In the genomic region with DNA sequence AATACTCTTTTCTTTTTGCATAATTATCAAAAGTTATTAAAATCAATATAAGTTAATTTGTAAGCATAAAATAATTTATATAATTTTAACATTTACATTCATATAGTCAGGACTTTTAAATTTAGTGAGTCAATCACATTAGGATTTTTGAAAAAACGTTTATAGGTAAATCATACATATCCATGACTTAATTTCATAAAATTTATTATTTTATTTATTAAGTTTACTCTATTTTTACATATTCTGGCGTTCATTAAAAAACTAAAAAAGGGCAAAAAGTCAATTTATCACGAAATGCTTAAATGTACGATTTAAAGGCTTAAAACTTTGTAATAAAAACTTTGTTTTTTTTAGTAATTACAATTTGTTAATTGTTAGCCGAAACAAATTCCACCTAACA, we compare ENCODE assay signal across 1 fruit fly cellular context.
TF ChIP-seq lines count a peak whose summit lies in the region.

No protein-coding gene starts in this region.

TF ChIP-seq in whole organism, embryonic, 481 proteins besides CTCF, POLR2A, EP300 and RAD21 (continued from another document):
- TF ChIP-seq gro (GFP tag; optimal IDR thresholded peaks at IDR 0.05; lab: Kevin White, UChicago) = no peak
- no peak for TF ChIP-seq CG8924 (tag; optimal IDR thresholded peaks at IDR 0.05; lab: Kevin White, UChicago)
- no peak for TF ChIP-seq eyg (GFP tag; optimal IDR thresholded peaks at IDR 0.05; lab: Kevin White, UChicago)
- TF ChIP-seq CG1792 (GFP tag; optimal IDR thresholded peaks at IDR 0.05; lab: Kevin White, UChicago) = no peak
- no peak for TF ChIP-seq odd (GFP tag; optimal IDR thresholded peaks at IDR 0.05; lab: Kevin White, UChicago)
- TF ChIP-seq sim (GFP tag; IDR thresholded peaks at IDR 0.05; lab: Robert Waterston, UW) = no peak
- no peak for TF ChIP-seq sqz (GFP tag; optimal IDR thresholded peaks at IDR 0.05; lab: Kevin White, UChicago)
- TF ChIP-seq CG16779 (GFP tag; IDR thresholded peaks at IDR 0.05; lab: Robert Waterston, UW) = no peak
- TF ChIP-seq CG2712 (tag; optimal IDR thresholded peaks at IDR 0.05; lab: Kevin White, UChicago) = peak; percentile 38
- TF ChIP-seq Sry-δ (GFP tag; optimal IDR thresholded peaks at IDR 0.05; lab: Kevin White, UChicago) = no peak
- TF ChIP-seq CG17802 (tag; optimal IDR thresholded peaks at IDR 0.05; lab: Kevin White, UChicago) = no peak
- TF ChIP-seq CG30403 (GFP tag; optimal IDR thresholded peaks at IDR 0.05; lab: Kevin White, UChicago) = no peak
- no peak for TF ChIP-seq H15 (GFP tag; IDR thresholded peaks at IDR 0.05; lab: Robert Waterston, UW)
- TF ChIP-seq phol (tag; optimal IDR thresholded peaks at IDR 0.05; lab: Kevin White, UChicago) = peak; percentile 22
- TF ChIP-seq CG18262 (tag; optimal IDR thresholded peaks at IDR 0.05; lab: Kevin White, UChicago) = peak; percentile 60
- no peak for TF ChIP-seq al (GFP tag; IDR thresholded peaks at IDR 0.05; lab: Robert Waterston, UW)
- TF ChIP-seq Side (GFP tag; optimal IDR thresholded peaks at IDR 0.05; lab: Kevin White, UChicago) = no peak
- peak; percentile 1 for TF ChIP-seq CG12391 (tag; optimal IDR thresholded peaks at IDR 0.05; lab: Kevin White, UChicago)
- TF ChIP-seq CrebB (tag; optimal IDR thresholded peaks at IDR 0.05; lab: Kevin White, UChicago) = no peak
- no peak for TF ChIP-seq Chrac-16 (GFP tag; optimal IDR thresholded peaks at IDR 0.05; lab: Kevin White, UChicago)
- TF ChIP-seq fu2 (GFP tag; optimal IDR thresholded peaks at IDR 0.05; lab: Kevin White, UChicago) = no peak
- no peak for TF ChIP-seq dm (GFP tag; optimal IDR thresholded peaks at IDR 0.05; lab: Kevin White, UChicago)
- TF ChIP-seq Atf-2 (GFP tag; optimal IDR thresholded peaks at IDR 0.05; lab: Kevin White, UChicago) = no peak
- TF ChIP-seq lola (GFP tag; optimal IDR thresholded peaks at IDR 0.05; lab: Kevin White, UChicago) = peak in 1 of 3 experiments; percentile 27
- TF ChIP-seq kay (GFP tag; optimal IDR thresholded peaks at IDR 0.05; lab: Kevin White, UChicago) = no peak
- no peak for TF ChIP-seq CG11085 (GFP tag; IDR thresholded peaks at IDR 0.05; lab: Robert Waterston, UW)
- TF ChIP-seq amos (GFP tag; IDR thresholded peaks at IDR 0.05; lab: Robert Waterston, UW; ENCODE audit: partially characterized antibody) = no peak
- TF ChIP-seq Nf-YA (GFP tag; IDR thresholded peaks at IDR 0.05; lab: Robert Waterston, UW) = no peak
- 0 out of 3 replicates have a peak, but pooled peaks have one; percentile 23 for TF ChIP-seq CG17361 (GFP tag; IDR thresholded peaks at IDR 0.05; lab: Robert Waterston, UW)
- no peak for TF ChIP-seq CG14050 (GFP tag; IDR thresholded peaks at IDR 0.05; lab: Robert Waterston, UW)
- no peak for TF ChIP-seq Tbp (GFP tag; optimal IDR thresholded peaks at IDR 0.05; lab: Kevin White, UChicago)
- TF ChIP-seq gem (tag; optimal IDR thresholded peaks at IDR 0.05; lab: Kevin White, UChicago) = peak; percentile 12
- peak; percentile 4 for TF ChIP-seq Ssrp (tag; optimal IDR thresholded peaks at IDR 0.05; lab: Kevin White, UChicago)
- no peak for TF ChIP-seq dati (GFP tag; IDR thresholded peaks at IDR 0.05; lab: Robert Waterston, UW)
- peak; percentile 33 for TF ChIP-seq CG10979 (tag; optimal IDR thresholded peaks at IDR 0.05; lab: Kevin White, UChicago)
TF ChIP-seq in whole organism, embryonic: peak in this region for 15.
